Fruit fly (Drosophila melanogaster): ENCODE data around the gene stops.

The stops gene

dm6 chr3R:31125746-31126199 is 43.1 kb downstream of the stops start, which contains the start of gene CG15554:
Gene CG15554, plus strand, starts transcription at chr3R:31126149.
- TF ChIP-seq CG12605 (GFP tag; IDR thresholded peaks at IDR 0.05) (no peak), CG15710 (tag; optimal IDR thresholded peaks at IDR 0.05) (no peak), CG17806 (tag; optimal IDR thresholded peaks at IDR 0.05) (no peak), CG32121 (GFP tag; IDR thresholded peaks at IDR 0.05) (no peak), CG8301 (tag; optimal IDR thresholded peaks at IDR 0.05) (no peak), D1 (tag; optimal IDR thresholded peaks at IDR 0.05) (no peak), CG8159 (tag; optimal IDR thresholded peaks at IDR 0.05) (no peak), rn (GFP tag; IDR thresholded peaks at IDR 0.05) (no peak), Pif1B (GFP tag; optimal IDR thresholded peaks at IDR 0.05) (no peak), CG4496 (GFP tag; IDR thresholded peaks at IDR 0.05) (no peak), CG34367 (tag; optimal IDR thresholded peaks at IDR 0.05) (no peak), CG14655 (GFP tag; optimal IDR thresholded peaks at IDR 0.05) (no peak), CG9948 (tag; optimal IDR thresholded peaks at IDR 0.05) (no peak), Snoo (tag; optimal IDR thresholded peaks at IDR 0.05) (no peak), EcR (GFP tag; optimal IDR thresholded peaks at IDR 0.05) (no peak), gl (tag; optimal IDR thresholded peaks at IDR 0.05) (no peak), CG13204 (GFP tag; optimal IDR thresholded peaks at IDR 0.05) (no peak)

- TF ChIP-seq CG8301 (tag; optimal IDR thresholded peaks at IDR 0.05) (no peak), Pif1A (GFP tag; optimal IDR thresholded peaks at IDR 0.05) (no peak), Ets98B (GFP tag; IDR thresholded peaks at IDR 0.05) (no peak), CG17806 (tag; optimal IDR thresholded peaks at IDR 0.05) (no peak), CG14655 (GFP tag; optimal IDR thresholded peaks at IDR 0.05) (no peak)
Measured at dm6 chr3R:31123315-31123714, 45.6 kb downstream of the stops start, which contains the start of gene Prosalpha3T. Gene Prosalpha3T, minus strand, starts transcription at chr3R:31123415.

DNA sequence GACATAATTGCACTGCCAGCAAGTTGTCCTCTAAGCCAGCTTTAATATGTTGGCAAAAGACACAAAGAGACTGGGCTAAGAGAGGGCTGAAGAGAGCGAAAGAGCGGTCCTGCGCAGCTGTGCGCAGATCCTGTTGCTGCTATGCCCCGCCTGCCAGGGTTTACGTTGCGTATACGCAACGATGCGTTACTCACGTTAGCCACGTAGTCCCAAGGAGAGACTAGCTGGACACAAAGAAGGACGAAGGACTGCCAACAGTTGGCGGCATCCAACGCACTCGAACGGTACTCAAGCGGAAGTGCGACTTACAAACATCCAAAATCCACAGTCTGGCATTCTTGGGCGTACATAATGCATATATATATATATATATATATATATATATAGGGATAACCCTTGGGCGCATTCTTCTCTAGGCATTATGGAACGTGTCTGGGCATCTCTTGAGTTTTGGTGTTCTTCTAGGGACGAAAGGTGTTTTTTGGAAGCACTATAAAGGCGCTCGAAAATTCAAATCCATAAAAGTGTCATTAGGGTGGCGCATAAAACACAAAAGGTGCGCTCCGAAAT is 49.0 kb downstream of the stops start:
- TF ChIP-seq fd96Ca (GFP tag; IDR thresholded peaks at IDR 0.05), result no peak
- TF ChIP-seq CG8301 (tag; optimal IDR thresholded peaks at IDR 0.05), result no peak
- TF ChIP-seq CG17806 (tag; optimal IDR thresholded peaks at IDR 0.05), result no peak
- TF ChIP-seq rn (GFP tag; IDR thresholded peaks at IDR 0.05), result no peak
- TF ChIP-seq CG32121 (GFP tag; IDR thresholded peaks at IDR 0.05), result no peak
- no peak for TF ChIP-seq CG10348 (GFP tag; IDR thresholded peaks at IDR 0.05)
- no peak for TF ChIP-seq CG12605 (GFP tag; IDR thresholded peaks at IDR 0.05)
- no peak for TF ChIP-seq Snoo (tag; optimal IDR thresholded peaks at IDR 0.05)
- TF ChIP-seq CG13204 (GFP tag; optimal IDR thresholded peaks at IDR 0.05), result no peak
- no peak for TF ChIP-seq Pif1A (GFP tag; optimal IDR thresholded peaks at IDR 0.05)

DNA sequence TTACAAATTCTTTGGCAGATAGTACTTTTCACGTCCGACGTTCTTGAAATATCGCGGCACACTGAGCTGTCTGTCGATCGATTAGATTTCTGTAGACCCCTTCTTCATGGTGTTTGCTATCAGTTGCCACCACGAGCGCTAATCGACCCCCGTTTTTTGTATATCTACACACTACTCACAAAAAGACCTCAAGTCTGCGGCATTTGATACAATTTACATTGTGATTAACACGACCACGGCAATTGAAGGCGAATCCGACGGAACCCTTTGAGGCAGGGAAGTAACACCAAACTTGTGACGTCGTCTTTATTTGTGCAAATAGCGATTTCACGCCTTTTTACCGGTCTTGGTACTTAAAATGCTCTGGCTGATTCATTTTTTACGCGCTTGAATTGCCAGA is 59.8 kb downstream of the stops start, which contains the start of gene Mayo:
TSS of gene Mayo (minus strand) at position 66 of the 400 bp plus-strand sequence.
- TF ChIP-seq Pif1A (GFP tag; optimal IDR thresholded peaks at IDR 0.05) (no peak), EcR (GFP tag; optimal IDR thresholded peaks at IDR 0.05) (no peak), CG10348 (GFP tag; IDR thresholded peaks at IDR 0.05) (no peak), CG13204 (GFP tag; optimal IDR thresholded peaks at IDR 0.05) (no peak), CG8159 (tag; optimal IDR thresholded peaks at IDR 0.05) (no peak), fd96Ca (GFP tag; IDR thresholded peaks at IDR 0.05) (no peak)

All from whole organism, pupa.